Fruit fly (Drosophila melanogaster): ENCODE data around the gene CG1806.

The CG1806 gene

dm6 chrX:12014800-12015389 lies 7.9 kb downstream of the CG1806 start (continued):
- TF ChIP-seq CG3407 (GFP tag; optimal IDR thresholded peaks at IDR 0.05), result no peak
- no peak for TF ChIP-seq MTF-1 (GFP tag; optimal IDR thresholded peaks at IDR 0.05; ENCODE audit: borderline replicate concordance)
- TF ChIP-seq CG9817 (tag; optimal IDR thresholded peaks at IDR 0.05), result no peak
- 0 out of 2 replicates have a peak, but pooled peaks have one; percentile 9 for TF ChIP-seq inv (GFP tag; IDR thresholded peaks at IDR 0.05; ENCODE audit: partially characterized antibody)
- no peak for TF ChIP-seq NFAT (GFP tag; IDR thresholded peaks at IDR 0.05)
- no peak for TF ChIP-seq CG6683 (GFP tag; optimal IDR thresholded peaks at IDR 0.05)
- no peak for TF ChIP-seq otp (GFP tag; IDR thresholded peaks at IDR 0.05)
- TF ChIP-seq Oaz (GFP tag; IDR thresholded peaks at IDR 0.05), result no peak
- peak; percentile 22 for TF ChIP-seq nmo (GFP tag; optimal IDR thresholded peaks at IDR 0.05)
- TF ChIP-seq Antp (GFP tag; optimal IDR thresholded peaks at IDR 0.05), result no peak
- TF ChIP-seq Ssrp (tag; optimal IDR thresholded peaks at IDR 0.05), result peak; percentile 1
- TF ChIP-seq trh (GFP tag; optimal IDR thresholded peaks at IDR 0.05), result no peak
- no peak for TF ChIP-seq Deaf1 (tag; optimal IDR thresholded peaks at IDR 0.05)
- no peak for TF ChIP-seq bowl (GFP tag; IDR thresholded peaks at IDR 0.05)
- TF ChIP-seq TFAM (GFP tag; optimal IDR thresholded peaks at IDR 0.05), result no peak
- no peak for TF ChIP-seq ac (GFP tag; optimal IDR thresholded peaks at IDR 0.05)
- TF ChIP-seq CG10462 (GFP tag; optimal IDR thresholded peaks at IDR 0.05), result no peak
- peak; percentile 20; the same call in 1 of the 2 replicates for TF ChIP-seq ara (GFP tag; IDR thresholded peaks at IDR 0.05)
- TF ChIP-seq H15 (GFP tag; IDR thresholded peaks at IDR 0.05), result 0 out of 3 replicates have a peak, but pooled peaks have one; percentile 7
- no peak for TF ChIP-seq CG15514 (GFP tag; optimal IDR thresholded peaks at IDR 0.05)
- TF ChIP-seq ttk (GFP tag; IDR thresholded peaks at IDR 0.05), result no peak; the same call in 1 of the 2 replicates
- no peak for TF ChIP-seq CG12071 (GFP tag; optimal IDR thresholded peaks at IDR 0.05)
- no peak for TF ChIP-seq org-1 (GFP tag; optimal IDR thresholded peaks at IDR 0.05)
- TF ChIP-seq Atf6 (GFP tag; IDR thresholded peaks at IDR 0.05), result no peak
- no peak for TF ChIP-seq CG8765 (GFP tag; IDR thresholded peaks at IDR 0.05)
- no peak for TF ChIP-seq CG4617 (GFP tag; optimal IDR thresholded peaks at IDR 0.05; ENCODE audit: borderline replicate concordance)
- TF ChIP-seq Hr39 (optimal IDR thresholded peaks at IDR 0.05), result no peak
- TF ChIP-seq CG17361 (GFP tag; IDR thresholded peaks at IDR 0.05), result peak; percentile 59; the same call in 2 of the 3 replicates
- no peak for TF ChIP-seq Dref (GFP tag; IDR thresholded peaks at IDR 0.05)
- no peak for TF ChIP-seq Dip3 (GFP tag; optimal IDR thresholded peaks at IDR 0.05)
- no peak for TF ChIP-seq Side (GFP tag; optimal IDR thresholded peaks at IDR 0.05)
- TF ChIP-seq CG1602 (GFP tag; optimal IDR thresholded peaks at IDR 0.05), result no peak
- TF ChIP-seq Max (GFP tag; optimal IDR thresholded peaks at IDR 0.05), result no peak
- no peak for TF ChIP-seq fd3F (GFP tag; optimal IDR thresholded peaks at IDR 0.05)
- peak; percentile 11; the same call in 1 of the 2 replicates for TF ChIP-seq wor (GFP tag; IDR thresholded peaks at IDR 0.05)
- TF ChIP-seq CG12942 (GFP tag; optimal IDR thresholded peaks at IDR 0.05), result no peak
- no peak for TF ChIP-seq CG9215 (GFP tag; IDR thresholded peaks at IDR 0.05)
- TF ChIP-seq phol (tag; optimal IDR thresholded peaks at IDR 0.05), result peak; percentile 32
- TF ChIP-seq zf30C (GFP tag; optimal IDR thresholded peaks at IDR 0.05), result no peak
- no peak for TF ChIP-seq twi (tag; optimal IDR thresholded peaks at IDR 0.05)
- TF ChIP-seq hth (optimal IDR thresholded peaks at IDR 0.05), result no peak
- TF ChIP-seq sug (tag; optimal IDR thresholded peaks at IDR 0.05), result peak; percentile 18
- TF ChIP-seq peb (GFP tag; IDR thresholded peaks at IDR 0.05), result 0 out of 2 replicates have a peak, but pooled peaks have one; percentile 39
- 0 out of 3 replicates have a peak, but pooled peaks have one; percentile 8 for TF ChIP-seq CG11456 (GFP tag; IDR thresholded peaks at IDR 0.05)
- no peak for TF ChIP-seq sqz (GFP tag; optimal IDR thresholded peaks at IDR 0.05)
- TF ChIP-seq Usf (GFP tag; optimal IDR thresholded peaks at IDR 0.05), result no peak
- TF ChIP-seq CG2116 (GFP tag; optimal IDR thresholded peaks at IDR 0.05), result no peak
- peak; percentile 6 for TF ChIP-seq CG8924 (tag; optimal IDR thresholded peaks at IDR 0.05)
- peak; percentile 46; the same call in 1 of the 3 replicates for TF ChIP-seq ci (GFP tag; IDR thresholded peaks at IDR 0.05)
- peak; percentile 26; the same call in 1 of the 2 replicates for TF ChIP-seq E2f1 (GFP tag; IDR thresholded peaks at IDR 0.05)
- TF ChIP-seq HLH54F (GFP tag; optimal IDR thresholded peaks at IDR 0.05), result peak; percentile 18
- TF ChIP-seq yki (optimal IDR thresholded peaks at IDR 0.05), result no peak
